Worm (Caenorhabditis elegans): Measurements from ENCODE around the gene magi-1.

The magi-1 gene

ce11 chrIV:11701878-11702277 lies 13.0 kb upstream of the magi-1 start:
- no peak for TF ChIP-seq dao-5 (tag; optimal IDR thresholded peaks at IDR 0.05)
- no peak for TF ChIP-seq W03F9.2 (tag; optimal IDR thresholded peaks at IDR 0.05)
- no peak for TF ChIP-seq him-1 (tag; optimal IDR thresholded peaks at IDR 0.05)

ce11 chrIV:11703685-11704296 lies 11.0 kb upstream of the magi-1 start, which contains the start of the genes T22B3.3 and alg-3:
Gene T22B3.3, minus strand, starts transcription at chrIV:11703785.
Gene alg-3, plus strand, starts transcription at chrIV:11704246.
- TF ChIP-seq him-1 (tag; optimal IDR thresholded peaks at IDR 0.05) (no peak), W03F9.2 (tag; optimal IDR thresholded peaks at IDR 0.05) (no peak), dao-5 (tag; optimal IDR thresholded peaks at IDR 0.05) (no peak)

- TF ChIP-seq W03F9.2 (tag; optimal IDR thresholded peaks at IDR 0.05) (no peak), him-1 (tag; optimal IDR thresholded peaks at IDR 0.05) (no peak), dao-5 (tag; optimal IDR thresholded peaks at IDR 0.05) (no peak)
These were observed 4.5 kb upstream of the magi-1 start for ce11 chrIV:11710331-11710730.

- no peak for TF ChIP-seq W03F9.2 (tag; optimal IDR thresholded peaks at IDR 0.05)
- no peak for TF ChIP-seq him-1 (tag; optimal IDR thresholded peaks at IDR 0.05)
- no peak for TF ChIP-seq dao-5 (tag; optimal IDR thresholded peaks at IDR 0.05)
These were observed 1.6 kb upstream of the magi-1 start for ce11 chrIV:11713289-11713688.

- TF ChIP-seq W03F9.2 (tag; optimal IDR thresholded peaks at IDR 0.05) (no peak), him-1 (tag; optimal IDR thresholded peaks at IDR 0.05) (no peak), dao-5 (tag; optimal IDR thresholded peaks at IDR 0.05) (no peak)
These were observed 1.6 kb downstream of the magi-1 start for ce11 chrIV:11716414-11716813.

- TF ChIP-seq W03F9.2 (tag; optimal IDR thresholded peaks at IDR 0.05) (no peak), dao-5 (tag; optimal IDR thresholded peaks at IDR 0.05) (no peak), him-1 (tag; optimal IDR thresholded peaks at IDR 0.05) (no peak)
These were observed 2.4 kb downstream of the magi-1 start for ce11 chrIV:11717094-11717876.

ce11 chrIV:11718653-11719052 lies 3.8 kb downstream of the magi-1 start:
- no peak for TF ChIP-seq W03F9.2 (tag; optimal IDR thresholded peaks at IDR 0.05)
- TF ChIP-seq dao-5 (tag; optimal IDR thresholded peaks at IDR 0.05) = no peak
- TF ChIP-seq him-1 (tag; optimal IDR thresholded peaks at IDR 0.05) = no peak

ce11 chrIV:11721878-11722277 lies 7.0 kb downstream of the magi-1 start:
- TF ChIP-seq W03F9.2 (tag; optimal IDR thresholded peaks at IDR 0.05) (no peak), him-1 (tag; optimal IDR thresholded peaks at IDR 0.05) (no peak), dao-5 (tag; optimal IDR thresholded peaks at IDR 0.05) (no peak)

- TF ChIP-seq W03F9.2 (tag; optimal IDR thresholded peaks at IDR 0.05) (no peak), dao-5 (tag; optimal IDR thresholded peaks at IDR 0.05) (no peak), him-1 (tag; optimal IDR thresholded peaks at IDR 0.05) (no peak)
These were observed 8.4 kb downstream of the magi-1 start for ce11 chrIV:11723255-11723654.

ce11 chrIV:11735025-11735424 lies 20.2 kb downstream of the magi-1 start, which contains the start of gene K01A6.6:
Gene K01A6.6, plus strand, starts transcription at chrIV:11735325.
- no peak for TF ChIP-seq W03F9.2 (tag; optimal IDR thresholded peaks at IDR 0.05)
- no peak for TF ChIP-seq dao-5 (tag; optimal IDR thresholded peaks at IDR 0.05)
- no peak for TF ChIP-seq him-1 (tag; optimal IDR thresholded peaks at IDR 0.05)

- TF ChIP-seq dao-5 (tag; optimal IDR thresholded peaks at IDR 0.05) (no peak), W03F9.2 (tag; optimal IDR thresholded peaks at IDR 0.05) (no peak), him-1 (tag; optimal IDR thresholded peaks at IDR 0.05) (no peak)
These were observed 22.4 kb downstream of the magi-1 start, which contains the start of gene K01A6.8 for ce11 chrIV:11737269-11737668. Gene K01A6.8, minus strand, starts transcription at chrIV:11737369.

ce11 chrIV:11738092-11738617 lies 23.3 kb downstream of the magi-1 start, which contains the start of gene K01A6.7:
Gene K01A6.7, minus strand, starts transcription at chrIV:11738567.
- TF ChIP-seq dao-5 (tag; optimal IDR thresholded peaks at IDR 0.05) = no peak
- no peak for TF ChIP-seq W03F9.2 (tag; optimal IDR thresholded peaks at IDR 0.05)
- TF ChIP-seq him-1 (tag; optimal IDR thresholded peaks at IDR 0.05) = no peak

- TF ChIP-seq dao-5 (tag; optimal IDR thresholded peaks at IDR 0.05) (no peak), him-1 (tag; optimal IDR thresholded peaks at IDR 0.05) (no peak), W03F9.2 (tag; optimal IDR thresholded peaks at IDR 0.05) (no peak)
These were observed 25.4 kb downstream of the magi-1 start, which contains the start of gene K01A6.4 for ce11 chrIV:11740204-11740603. Gene K01A6.4, minus strand, starts transcription at chrIV:11740304.

- TF ChIP-seq him-1 (tag; optimal IDR thresholded peaks at IDR 0.05) (no peak), W03F9.2 (tag; optimal IDR thresholded peaks at IDR 0.05) (no peak), dao-5 (tag; optimal IDR thresholded peaks at IDR 0.05) (no peak)
These were observed 27.6 kb downstream of the magi-1 start, which contains the start of gene K01A6.5 for ce11 chrIV:11742406-11742805. Gene K01A6.5, plus strand, starts transcription at chrIV:11742706.

All from whole organism, L4/young adult.